Fruit fly (Drosophila melanogaster) whole organism, embryonic: ENCODE measurements around the gene Sec3.

Experiments used
- Abd-B ChIP-seq: fragments of 200-800 bp; sonication (Bioruptor generic); optimal IDR thresholded peaks from 2 replicates; lab custom pipeline; 2018; ENCODE audit warnings: missing biosample characterization, mild to moderate bottlenecking, missing genetic modification characterization, moderate library complexity
- Awh ChIP-seq: fragments of 200-800 bp; sonication (Bioruptor generic); IDR thresholded peaks from 2 replicates; pipeline ENCODE4, ENCODE4 v1.3.6; 2022; ENCODE audit warnings: missing biosample characterization, missing genetic modification characterization
- Bteb2 ChIP-seq: fragments of 200-800 bp; sonication (Bioruptor generic); optimal IDR thresholded peaks from 2 replicates; lab custom pipeline; 2016; ENCODE audit warnings: missing biosample characterization, missing genetic modification characterization
- CG10366 ChIP-seq: fragments of 200-800 bp; sonication (Bioruptor generic); IDR thresholded peaks from 2 replicates; pipeline ENCODE4 v1.3.6; 2022; ENCODE audit warnings: missing biosample characterization, missing genetic modification characterization
- CG10979 ChIP-seq: fragments of 200-800 bp; sonication (Bioruptor generic); optimal IDR thresholded peaks from 2 replicates; lab custom pipeline; 2018; ENCODE audit warnings: missing biosample characterization, mild to moderate bottlenecking, missing genetic modification characterization, moderate library complexity
- CG11560 ChIP-seq: fragments of 200-800 bp; sonication (Bioruptor generic); IDR thresholded peaks from 3 replicates; pipeline ENCODE4 v1.3.6; 2022; ENCODE audit warnings: missing biosample characterization, missing genetic modification characterization
- CG14441 ChIP-seq: fragments of 200-800 bp; sonication (Bioruptor generic); IDR thresholded peaks from 2 replicates; pipeline ENCODE4 v1.3.6; 2022; ENCODE audit warnings: missing biosample characterization, missing genetic modification characterization
- CG14667 ChIP-seq: fragments of 200-800 bp; sonication (Bioruptor generic); IDR thresholded peaks from 2 replicates; pipeline ENCODE4 v1.3.6; 2022; ENCODE audit warnings: missing biosample characterization, missing genetic modification characterization
- CG17361 ChIP-seq: fragments of 200-800 bp; sonication (Bioruptor generic); IDR thresholded peaks from 3 replicates; pipeline ENCODE4 v1.3.6; 2022; ENCODE audit warnings: missing biosample characterization, missing genetic modification characterization
- CG17612 ChIP-seq: fragments of 200-800 bp; sonication (Bioruptor generic); IDR thresholded peaks from 2 replicates; pipeline ENCODE4 v1.3.6; 2022; ENCODE audit warnings: missing biosample characterization, missing genetic modification characterization
- CG30020 ChIP-seq: fragments of 200-800 bp; optimal IDR thresholded peaks from 2 replicates; lab custom pipeline; 2019; ENCODE audit warnings: missing biosample characterization, mild to moderate bottlenecking, missing genetic modification characterization, moderate library complexity
- CG4282 ChIP-seq: fragments of 200-800 bp; sonication (Bioruptor generic); optimal IDR thresholded peaks from 2 replicates; lab custom pipeline; 2016; ENCODE audit warnings: missing biosample characterization, missing genetic modification characterization
- CG4820 ChIP-seq: fragments of 200-800 bp; sonication (Bioruptor generic); optimal IDR thresholded peaks from 3 replicates; lab custom pipeline; 2016; ENCODE audit warnings: missing biosample characterization, missing genetic modification characterization
- CG6683 ChIP-seq: fragments of 200-800 bp; sonication (Bioruptor generic); optimal IDR thresholded peaks from 2 replicates; lab custom pipeline; 2017; ENCODE audit warnings: missing biosample characterization, mild to moderate bottlenecking, missing genetic modification characterization, missing genetic modification reagents
- CG6689 ChIP-seq: fragments of 200-800 bp; sonication (Bioruptor generic); IDR thresholded peaks from 2 replicates; pipeline ENCODE4 v1.3.6; 2022; ENCODE audit warnings: missing biosample characterization, missing genetic modification characterization
- CG8089 ChIP-seq: fragments of 200-800 bp; sonication (Bioruptor generic); optimal IDR thresholded peaks from 3 replicates; lab custom pipeline; 2016; ENCODE audit warnings: missing biosample characterization, missing genetic modification characterization
- CG9437 ChIP-seq: fragments of 200-800 bp; sonication (Bioruptor generic); optimal IDR thresholded peaks from 2 replicates; lab custom pipeline; 2018; ENCODE audit warnings: missing biosample characterization, mild to moderate bottlenecking, missing genetic modification characterization
- CG9876 ChIP-seq: fragments of 200-800 bp; sonication (Bioruptor generic); optimal IDR thresholded peaks from 2 replicates; lab custom pipeline; 2016; ENCODE audit warnings: missing biosample characterization, missing genetic modification characterization
- CG9932 ChIP-seq: fragments of 200-800 bp; sonication (Bioruptor generic); IDR thresholded peaks from 2 replicates; pipeline ENCODE4 v1.3.6; 2022; ENCODE audit warnings: missing biosample characterization, missing genetic modification characterization
- D19B ChIP-seq: fragments of 200-800 bp; sonication (Bioruptor generic); optimal IDR thresholded peaks from 2 replicates; lab custom pipeline; 2017; ENCODE audit warnings: missing biosample characterization, mild to moderate bottlenecking, missing genetic modification characterization
- Dbx ChIP-seq: fragments of 200-800 bp; sonication (Bioruptor generic); IDR thresholded peaks from 3 replicates; pipeline ENCODE4 v1.3.6; 2022; ENCODE audit warnings: missing biosample characterization, missing genetic modification characterization
- Dip2 ChIP-seq: fragments of 200-800 bp; sonication (Bioruptor generic); IDR thresholded peaks from 2 replicates; pipeline ENCODE4 v1.3.6; 2022; ENCODE audit warnings: missing biosample characterization, missing genetic modification characterization
- HmgZ ChIP-seq: fragments of 200-800 bp; sonication (Bioruptor generic); optimal IDR thresholded peaks from 2 replicates; lab custom pipeline; 2018; ENCODE audit warnings: missing biosample characterization, mild to moderate bottlenecking, missing genetic modification characterization
- Hmr ChIP-seq: fragments of 200-800 bp; sonication (Bioruptor generic); optimal IDR thresholded peaks from 3 replicates; lab custom pipeline; 2017; ENCODE audit warnings: mild to moderate bottlenecking, missing biosample characterization, missing genetic modification reagents, missing genetic modification characterization
- Myb ChIP-seq: fragments of 200-800 bp; sonication (Bioruptor generic); optimal IDR thresholded peaks from 2 replicates; lab custom pipeline; 2016; ENCODE audit warnings: missing biosample characterization, missing genetic modification characterization
- Ptx1 ChIP-seq: fragments of 200-800 bp; sonication (Bioruptor generic); IDR thresholded peaks from 2 replicates; pipeline ENCODE4 v1.3.6; 2022; ENCODE audit warnings: missing biosample characterization, missing genetic modification characterization
- Scr ChIP-seq: fragments of 200-800 bp; sonication (Bioruptor generic); IDR thresholded peaks from 2 replicates; pipeline ENCODE4 v1.3.6; 2022; ENCODE audit warnings: missing biosample characterization, missing genetic modification characterization; ENCODE audit not compliant: partially characterized antibody
- Six4 ChIP-seq: fragments of 200-800 bp; sonication (Bioruptor generic); optimal IDR thresholded peaks from 2 replicates; lab custom pipeline; 2016; ENCODE audit warnings: missing biosample characterization, missing genetic modification characterization
- Sox100B ChIP-seq: fragments of 200-800 bp; sonication (Bioruptor generic); optimal IDR thresholded peaks from 3 replicates; lab custom pipeline; 2018; ENCODE audit warnings: missing biosample characterization, mild to moderate bottlenecking, missing genetic modification characterization
- ara ChIP-seq: fragments of 200-800 bp; sonication (Bioruptor generic); IDR thresholded peaks from 2 replicates; pipeline ENCODE4 v1.3.6; 2022; ENCODE audit warnings: missing biosample characterization, missing genetic modification characterization
- crc ChIP-seq: fragments of 200-800 bp; sonication (Bioruptor generic); optimal IDR thresholded peaks from 2 replicates; lab custom pipeline; 2016; ENCODE audit warnings: missing biosample characterization, missing genetic modification characterization
- crol ChIP-seq: fragments of 200-800 bp; sonication (Bioruptor generic); IDR thresholded peaks from 2 replicates; pipeline ENCODE4 v1.3.6; 2022; ENCODE audit warnings: missing biosample characterization, missing genetic modification characterization
- da ChIP-seq: fragments of 200-800 bp; sonication (Bioruptor generic); optimal IDR thresholded peaks from 2 replicates; lab custom pipeline; 2016; ENCODE audit warnings: missing biosample characterization, missing genetic modification characterization
- dpn ChIP-seq, 2 experiments: fragments of 200-800 bp; sonication (Bioruptor generic); optimal IDR thresholded peaks; 3 replicates each; lab custom pipeline; 2016; ENCODE audit warnings: missing biosample characterization in 2 of 2, missing genetic modification characterization in 2 of 2
- dysf ChIP-seq: fragments of 200-800 bp; sonication (Bioruptor generic); IDR thresholded peaks from 3 replicates; pipeline ENCODE4 v1.3.6; 2022; ENCODE audit warnings: missing biosample characterization, missing genetic modification characterization
- ems ChIP-seq: fragments of 200-800 bp; sonication (Bioruptor generic); optimal IDR thresholded peaks from 3 replicates; lab custom pipeline; 2016; ENCODE audit warnings: missing biosample characterization, missing genetic modification characterization
- fru ChIP-seq: fragments of >200 bp; optimal IDR thresholded peaks from 2 replicates; lab custom pipeline; 2017
- grau ChIP-seq: fragments of 200-800 bp; optimal IDR thresholded peaks from 3 replicates; lab custom pipeline; 2019; ENCODE audit warnings: missing biosample characterization, mild to moderate bottlenecking, missing genetic modification characterization, moderate library complexity
- gro ChIP-seq: fragments of 200-800 bp; sonication (Bioruptor generic); optimal IDR thresholded peaks from 2 replicates; lab custom pipeline; 2016; ENCODE audit warnings: missing biosample characterization, missing genetic modification characterization
- ham ChIP-seq: fragments of 200-800 bp; sonication (Bioruptor generic); IDR thresholded peaks from 2 replicates; pipeline ENCODE4 v1.3.6; 2022; ENCODE audit warnings: missing biosample characterization, missing genetic modification characterization
- mirr ChIP-seq: fragments of 200-800 bp; sonication (Bioruptor generic); optimal IDR thresholded peaks from 3 replicates; lab custom pipeline; 2018; ENCODE audit warnings: missing biosample characterization, mild to moderate bottlenecking, missing genetic modification characterization
- mld ChIP-seq: fragments of 200-800 bp; sonication (Bioruptor generic); IDR thresholded peaks from 3 replicates; pipeline ENCODE4 v1.3.6; 2022; ENCODE audit warnings: missing biosample characterization, missing genetic modification characterization; ENCODE audit not compliant: partially characterized antibody
- prd ChIP-seq, 3 experiments: fragments of >200 bp in 2 of 3; fragments of 200-800 bp in 1 of 3; sonication (Bioruptor generic) in 1 of 3; optimal IDR thresholded peaks in 2 of 3; IDR thresholded peaks in 1 of 3; 2 replicates in 2 of 3; 3 replicates in 1 of 3; pipeline versions ENCODE4 v1.3.6 to Lab custom; 2017 to 2022; ENCODE audit warnings: missing biosample characterization in 1 of 3, missing genetic modification characterization in 1 of 3
- psq ChIP-seq: fragments of 200-800 bp; sonication (Bioruptor generic); optimal IDR thresholded peaks from 2 replicates; lab custom pipeline; 2017; ENCODE audit warnings: missing biosample characterization, missing genetic modification characterization
- ranshi ChIP-seq: fragments of 200-800 bp; sonication (Bioruptor generic); IDR thresholded peaks from 2 replicates; pipeline ENCODE4 v1.3.6; 2022; ENCODE audit warnings: missing biosample characterization, missing genetic modification characterization
- unpg ChIP-seq: fragments of 200-800 bp; sonication (Bioruptor generic); optimal IDR thresholded peaks from 3 replicates; lab custom pipeline; 2018; ENCODE audit warnings: missing biosample characterization, mild to moderate bottlenecking, missing genetic modification characterization, moderate library complexity
- usp ChIP-seq: fragments of >200 bp; optimal IDR thresholded peaks from 2 replicates; lab custom pipeline; 2017; ENCODE audit warnings: missing biosample characterization, missing genetic modification characterization
- vfl ChIP-seq: fragments of 200-800 bp; sonication (Bioruptor generic); optimal IDR thresholded peaks from 2 replicates; lab custom pipeline; 2016; ENCODE audit warnings: missing biosample characterization, missing genetic modification characterization
- zfh1 ChIP-seq: fragments of 200-800 bp; sonication (Bioruptor generic); IDR thresholded peaks from 3 replicates; pipeline ENCODE4 v1.3.6; 2022; ENCODE audit warnings: missing biosample characterization, missing genetic modification characterization

Sec3 gene

DNA sequence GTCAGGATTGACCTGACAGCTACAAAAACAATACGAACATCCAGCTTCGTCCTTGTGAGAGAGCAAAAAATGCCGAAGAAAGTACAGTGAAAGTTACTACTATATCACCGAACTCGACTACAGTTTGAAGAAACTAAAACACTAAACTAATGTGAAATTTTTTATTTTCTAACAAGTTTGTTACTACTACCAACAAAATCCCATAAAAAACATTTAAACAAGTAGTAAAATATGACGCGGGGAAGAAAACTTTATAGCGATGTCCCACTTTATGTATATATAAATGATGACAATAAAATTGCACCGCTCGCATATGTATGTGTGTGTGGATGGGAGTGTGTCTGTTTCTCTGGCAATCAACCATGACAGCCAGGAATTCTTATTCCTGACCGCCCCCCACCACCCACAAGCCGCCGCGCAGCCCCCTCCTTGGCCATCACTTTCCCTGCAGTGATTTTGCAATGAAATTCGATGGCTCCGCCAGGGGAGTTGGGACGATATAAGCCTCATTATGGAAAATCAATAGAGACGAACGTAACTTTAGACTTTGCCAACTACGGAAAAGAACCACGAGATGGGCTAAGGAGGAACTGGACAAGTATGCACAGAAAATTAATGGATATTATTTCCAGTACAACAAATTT, 36.5 kb upstream of the Sec3 start (continued):
- peak; percentile 37; the same call in 1 of the 3 replicates for TF ChIP-seq zfh1 (GFP tag; lab: Robert Waterston, UW)
- TF ChIP-seq fru (lab: Kevin White, UChicago), result no peak
- TF ChIP-seq Hmr (GFP tag; lab: Kevin White, UChicago), result no peak
- TF ChIP-seq dpn (GFP tag; optimal IDR thresholded peaks at IDR 0.05; lab: Kevin White, UChicago), result no peak
- TF ChIP-seq grau (tag; lab: Kevin White, UChicago), result peak; percentile 33
- no peak for TF ChIP-seq prd (optimal IDR thresholded peaks at IDR 0.05; lab: Kevin White, UChicago)
- peak; percentile 61; the same call in 1 of the 3 replicates for TF ChIP-seq prd (GFP tag; IDR thresholded peaks at IDR 0.05; lab: Robert Waterston, UW)
- no peak for TF ChIP-seq ham
- no peak for TF ChIP-seq Dbx (GFP tag; lab: Robert Waterston, UW)
- no peak for TF ChIP-seq CG10979
- no peak for TF ChIP-seq Awh (GFP tag; lab: Robert Waterston, UW)
- TF ChIP-seq CG17361 (GFP tag; lab: Robert Waterston, UW), result 0 out of 3 replicates have a peak, but pooled peaks have one; percentile 9
- peak; percentile 0 for TF ChIP-seq unpg (GFP tag; lab: Kevin White, UChicago)
- peak; percentile 45; the same call in 1 of the 2 replicates for TF ChIP-seq ranshi (GFP tag; lab: Robert Waterston, UW)
- 0 out of 2 replicates have a peak, but pooled peaks have one; percentile 31 for TF ChIP-seq CG14667 (GFP tag; lab: Robert Waterston, UW)
- peak; percentile 52; the same call in 1 of the 2 replicates for TF ChIP-seq CG14441 (GFP tag; lab: Robert Waterston, UW)
- no peak for TF ChIP-seq psq (GFP tag; lab: Kevin White, UChicago)
- peak; percentile 60 for TF ChIP-seq crol

DNA sequence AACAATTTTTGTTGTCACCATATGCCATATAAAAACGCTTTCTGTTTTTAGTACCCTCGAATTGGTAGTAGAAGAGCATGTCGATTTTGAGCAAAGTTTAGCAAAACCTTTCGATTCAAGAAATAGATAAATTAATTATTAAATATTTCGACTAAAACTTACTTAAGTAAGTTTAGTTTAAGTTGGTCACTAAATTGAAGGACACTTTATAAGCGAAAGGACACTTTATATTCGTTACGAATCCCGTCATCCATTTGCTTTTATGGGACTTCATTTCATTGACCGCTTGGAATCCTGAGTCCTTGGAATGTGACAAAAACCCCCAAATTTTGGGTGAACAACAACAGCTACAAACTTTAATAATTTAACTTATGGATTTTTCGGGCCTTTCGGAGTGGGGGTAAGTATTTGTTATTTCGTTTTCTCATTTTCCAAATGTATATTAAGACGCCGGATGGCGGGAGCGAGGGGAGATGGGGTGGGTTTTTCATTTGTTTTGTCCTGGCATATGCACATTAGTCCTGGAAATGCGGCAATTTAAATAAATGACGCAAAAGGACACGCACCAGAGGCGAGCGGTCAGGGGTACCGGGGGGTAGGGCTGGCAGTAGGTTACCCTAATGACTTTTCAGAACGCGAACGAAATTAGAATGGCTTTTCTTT, 34.0 kb upstream of the Sec3 start:
- TF ChIP-seq Myb (GFP tag; lab: Kevin White, UChicago) (no peak), Abd-B (GFP tag; lab: Kevin White, UChicago) (no peak), ara (no peak), mld (GFP tag; lab: Robert Waterston, UW) (no peak), CG9437 (no peak), vfl (GFP tag; lab: Kevin White, UChicago) (no peak), CG10366 (GFP tag; lab: Robert Waterston, UW) (no peak; the same call in 1 of the 2 replicates), da (GFP tag; lab: Kevin White, UChicago) (no peak), Ptx1 (peak; percentile 41; the same call in 1 of the 2 replicates), CG8089 (GFP tag; lab: Kevin White, UChicago) (no peak), Sox100B (GFP tag; lab: Kevin White, UChicago) (no peak), CG9932 (no peak; the same call in 1 of the 2 replicates), CG17612 (GFP tag; lab: Robert Waterston, UW) (no peak), mirr (GFP tag; lab: Kevin White, UChicago) (no peak), CG9876 (GFP tag; lab: Kevin White, UChicago) (no peak), CG6683 (GFP tag; lab: Kevin White, UChicago) (peak; percentile 11), CG6689 (GFP tag; lab: Robert Waterston, UW) (peak; percentile 60; the same call in 1 of the 2 replicates), gro (GFP tag; lab: Kevin White, UChicago) (no peak), usp (GFP tag; lab: Kevin White, UChicago) (no peak), ems (GFP tag; lab: Kevin White, UChicago) (no peak), Bteb2 (GFP tag; lab: Kevin White, UChicago) (no peak), HmgZ (tag; lab: Kevin White, UChicago) (no peak), Six4 (GFP tag; lab: Kevin White, UChicago) (no peak), Scr (GFP tag; lab: Robert Waterston, UW) (no peak), Dip2 (GFP tag; lab: Robert Waterston, UW) (no peak), CG4820 (GFP tag; lab: Kevin White, UChicago) (no peak), CG4282 (no peak), D19B (GFP tag; lab: Kevin White, UChicago) (peak; percentile 59), CG11560 (tag; lab: Robert Waterston, UW) (no peak), crc (GFP tag; lab: Kevin White, UChicago) (no peak), dysf (GFP tag; lab: Robert Waterston, UW) (peak; percentile 48; the same call in 2 of the 3 replicates), CG30020 (tag; lab: Kevin White, UChicago) (no peak)
